Worm (Caenorhabditis elegans) whole organism, L2 larva: ENCODE data around the gene T23F11.4.

Experiments used
- C34F6.9 ChIP-seq: fragments of 150-350 bp; optimal IDR thresholded peaks from 2 replicates; lab custom pipeline; 2014; ENCODE audit warnings: missing biosample characterization, missing genetic modification characterization
- F13H6.1 ChIP-seq: sonication (generic microtip); optimal IDR thresholded peaks from 2 replicates; lab custom pipeline; 2016; ENCODE audit warnings: missing genetic modification characterization, missing compliant biosample characterization
- R02D3.7 ChIP-seq: fragments of 150-350 bp; optimal IDR thresholded peaks from 2 replicates; lab custom pipeline; 2014; ENCODE audit warnings: missing biosample characterization, missing genetic modification characterization
- Y55F3AM.14 ChIP-seq: fragments of 200-800 bp; sonication (Bioruptor generic); optimal IDR thresholded peaks from 2 replicates; lab custom pipeline; 2018; ENCODE audit warnings: mild to moderate bottlenecking, missing genetic modification characterization, missing compliant biosample characterization
- ZK546.5 ChIP-seq: sonication (generic microtip); optimal IDR thresholded peaks from 2 replicates; lab custom pipeline; 2017; ENCODE audit warnings: missing biosample characterization, missing genetic modification characterization
- alr-1 ChIP-seq: fragments of 150-350 bp; optimal IDR thresholded peaks from 2 replicates; lab custom pipeline; 2014; ENCODE audit warnings: missing biosample characterization, missing genetic modification characterization
- aly-2 ChIP-seq: fragments of 150-350 bp; optimal IDR thresholded peaks from 2 replicates; lab custom pipeline; 2014; ENCODE audit warnings: missing biosample characterization, missing genetic modification characterization
- ama-1 ChIP-seq: fragments of 150-350 bp; optimal IDR thresholded peaks from 2 replicates; lab custom pipeline; 2018; ENCODE audit warnings: inconsistent platforms
- blmp-1 ChIP-seq: sonication (generic microtip); optimal IDR thresholded peaks from 2 replicates; lab custom pipeline; 2017; ENCODE audit warnings: missing genetic modification characterization, mild to moderate bottlenecking, missing compliant biosample characterization, antibody characterized with exemption, moderate library complexity; ENCODE audit not compliant: insufficient read depth
- crh-2 ChIP-seq: sonication (generic microtip); optimal IDR thresholded peaks from 2 replicates; lab custom pipeline; 2017; ENCODE audit warnings: missing biosample characterization, missing genetic modification characterization
- dmd-4 ChIP-seq: sonication (generic microtip); optimal IDR thresholded peaks from 2 replicates; lab custom pipeline; 2017; ENCODE audit warnings: missing biosample characterization, missing genetic modification characterization
- egl-27 ChIP-seq: sonication (generic microtip); optimal IDR thresholded peaks from 3 replicates; lab custom pipeline; 2017; ENCODE audit warnings: missing biosample characterization, missing genetic modification reagents, missing genetic modification characterization
- elt-3 ChIP-seq: sonication (generic microtip); optimal IDR thresholded peaks from 2 replicates; lab custom pipeline; 2017; ENCODE audit warnings: missing biosample characterization, missing genetic modification characterization
- fos-1 ChIP-seq: fragments of 150-350 bp; optimal IDR thresholded peaks from 2 replicates; lab custom pipeline; 2014; ENCODE audit warnings: missing biosample characterization, missing genetic modification characterization
- lin-11 ChIP-seq: fragments of 150-350 bp; sonication (generic microtip); optimal IDR thresholded peaks from 2 replicates; lab custom pipeline; 2014; ENCODE audit warnings: missing biosample characterization, missing genetic modification characterization, inconsistent platforms, mixed read lengths
- lin-13 ChIP-seq: fragments of 150-350 bp; optimal IDR thresholded peaks from 2 replicates; lab custom pipeline; 2014; ENCODE audit warnings: missing biosample characterization, missing genetic modification reagents, missing genetic modification characterization
- lin-39 ChIP-seq: fragments of 150-350 bp; optimal IDR thresholded peaks from 2 replicates; lab custom pipeline; 2014; ENCODE audit warnings: missing biosample characterization, missing genetic modification reagents, missing genetic modification characterization
- lsy-2 ChIP-seq, 2 experiments: fragments of 150-350 bp in 1 of 2; sonication (generic microtip) in 1 of 2; optimal IDR thresholded peaks; 2 replicates each; lab custom pipeline; 2014 to 2017; ENCODE audit warnings: missing biosample characterization in 2 of 2, missing genetic modification characterization in 2 of 2
- mab-5 ChIP-seq: fragments of 150-350 bp; optimal IDR thresholded peaks from 2 replicates; lab custom pipeline; 2014; ENCODE audit warnings: missing biosample characterization, missing genetic modification characterization
- mbf-1 ChIP-seq: sonication (generic microtip); optimal IDR thresholded peaks from 2 replicates; lab custom pipeline; 2017; ENCODE audit warnings: missing biosample characterization, missing genetic modification characterization
- mdl-1 ChIP-seq, 2 experiments: fragments of 150-350 bp in 1 of 2; sonication (generic microtip) in 1 of 2; optimal IDR thresholded peaks; 2 replicates each; lab custom pipeline; 2017; ENCODE audit warnings: missing biosample characterization in 2 of 2, missing genetic modification characterization in 2 of 2
- nhr-10 ChIP-seq: sonication (generic microtip); optimal IDR thresholded peaks from 2 replicates; lab custom pipeline; 2017; ENCODE audit warnings: missing biosample characterization, missing genetic modification characterization
- nhr-11 ChIP-seq: fragments of 150-350 bp; optimal IDR thresholded peaks from 2 replicates; lab custom pipeline; 2014; ENCODE audit warnings: missing biosample characterization, missing genetic modification characterization
- nhr-129 ChIP-seq: fragments of 150-350 bp; optimal IDR thresholded peaks from 2 replicates; lab custom pipeline; 2014; ENCODE audit warnings: missing biosample characterization, missing genetic modification characterization
- nhr-21 ChIP-seq: fragments of 150-350 bp; optimal IDR thresholded peaks from 2 replicates; lab custom pipeline; 2014; ENCODE audit warnings: missing biosample characterization, missing genetic modification characterization
- nhr-23 ChIP-seq: fragments of 150-350 bp; optimal IDR thresholded peaks from 2 replicates; lab custom pipeline; 2014; ENCODE audit warnings: missing biosample characterization, missing genetic modification reagents, missing genetic modification characterization
- nhr-237 ChIP-seq: fragments of 150-350 bp; optimal IDR thresholded peaks from 2 replicates; lab custom pipeline; 2014; ENCODE audit warnings: missing biosample characterization, missing genetic modification characterization
- nhr-25 ChIP-seq: fragments of 150-350 bp; sonication (generic microtip); optimal IDR thresholded peaks from 3 replicates; lab custom pipeline; 2014; ENCODE audit warnings: missing biosample characterization, missing genetic modification characterization
- nhr-6 ChIP-seq: fragments of 150-350 bp; optimal IDR thresholded peaks from 2 replicates; lab custom pipeline; 2014; ENCODE audit warnings: missing biosample characterization, missing genetic modification characterization
- peb-1 ChIP-seq: fragments of 150-350 bp; optimal IDR thresholded peaks from 2 replicates; lab custom pipeline; 2014; ENCODE audit warnings: missing biosample characterization, missing genetic modification characterization
- sem-4 ChIP-seq: fragments of 150-350 bp; optimal IDR thresholded peaks from 2 replicates; lab custom pipeline; 2014; ENCODE audit warnings: missing biosample characterization, missing genetic modification reagents, missing genetic modification characterization
- skn-1 ChIP-seq: sonication (generic microtip); optimal IDR thresholded peaks from 2 replicates; lab custom pipeline; 2017; ENCODE audit warnings: missing biosample characterization, missing genetic modification characterization
- sma-3 ChIP-seq: sonication (generic microtip); optimal IDR thresholded peaks from 2 replicates; lab custom pipeline; 2016; ENCODE audit warnings: missing genetic modification reagents, missing genetic modification characterization, missing compliant biosample characterization
- sma-9 ChIP-seq, 2 experiments: fragments of 150-350 bp in 1 of 2; sonication (generic microtip) in 1 of 2; optimal IDR thresholded peaks; 2 replicates each; lab custom pipeline; 2014 to 2016; ENCODE audit warnings: missing genetic modification characterization in 2 of 2, mild to moderate bottlenecking in 1 of 2, missing biosample characterization in 1 of 2, missing compliant biosample characterization in 1 of 2, missing genetic modification reagents in 1 of 2, moderate library complexity in 1 of 2
- snpc-4 ChIP-seq: fragments of 150-350 bp; optimal IDR thresholded peaks from 2 replicates; lab custom pipeline; 2014; ENCODE audit warnings: missing biosample characterization, missing genetic modification characterization
- unc-39 ChIP-seq: fragments of 150-350 bp; optimal IDR thresholded peaks from 2 replicates; lab custom pipeline; 2014; ENCODE audit warnings: missing biosample characterization, missing genetic modification characterization
- unc-55 ChIP-seq: fragments of 150-350 bp; sonication (generic microtip); optimal IDR thresholded peaks from 3 replicates; lab custom pipeline; 2014; ENCODE audit warnings: missing biosample characterization, missing genetic modification reagents, missing genetic modification characterization
- zag-1 ChIP-seq: fragments of 150-350 bp; optimal IDR thresholded peaks from 2 replicates; lab custom pipeline; 2014; ENCODE audit warnings: missing biosample characterization, missing genetic modification characterization
- ztf-1 ChIP-seq: fragments of 200-800 bp; sonication (Bioruptor generic); conservative IDR thresholded peaks from 2 replicates; pipeline ENCODE4 v1.3.6; 2022; ENCODE audit warnings: missing genetic modification characterization, missing compliant biosample characterization
- ztf-4 ChIP-seq: fragments of 150-350 bp; optimal IDR thresholded peaks from 2 replicates; lab custom pipeline; 2014; ENCODE audit warnings: missing biosample characterization, missing genetic modification characterization

Gene T23F11.4

DNA sequence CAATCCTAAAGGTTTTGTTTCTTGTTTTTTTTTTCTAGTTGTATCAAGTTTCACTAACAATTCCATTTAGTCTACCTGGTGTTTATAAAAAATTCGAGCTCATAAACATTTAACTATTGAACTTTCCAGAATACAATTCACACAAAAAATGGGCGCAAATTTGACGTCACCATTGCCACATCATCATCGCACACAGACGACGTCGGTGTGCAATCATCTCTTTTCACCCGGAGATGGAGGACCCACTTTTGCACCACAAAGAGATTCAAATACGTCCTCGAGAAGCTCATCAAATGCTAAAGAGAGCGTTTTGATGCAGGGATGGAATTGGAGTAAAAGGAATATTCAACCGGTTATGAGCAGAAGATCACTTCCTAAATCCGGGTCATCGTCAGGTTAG lies 5.7 kb downstream of the T23F11.4 start:
- TF ChIP-seq nhr-6 (tag; lab: Kevin White, UChicago) (no peak), ztf-4 (no peak), Y55F3AM.14 (GFP tag; lab: Kevin White, UChicago) (no peak), blmp-1 (tag; lab: Kevin White, UChicago) (no peak), lin-13 (no peak), nhr-25 (no peak), crh-2 (tag; lab: Kevin White, UChicago) (peak; percentile 36), sma-9 (GFP tag; optimal IDR thresholded peaks at IDR 0.05; lab: Kevin White, UChicago) (no peak), sma-9 (tag; optimal IDR thresholded peaks at IDR 0.05; lab: Kevin White, UChicago) (no peak)
- TF ChIP-seq, all 48 proteins: peak for 1

- TF ChIP-seq C34F6.9 (tag; lab: Kevin White, UChicago) (peak; percentile 63), nhr-237 (no peak), R02D3.7 (tag; lab: Kevin White, UChicago) (no peak), zag-1 (peak; percentile 77), skn-1 (no peak), sma-9 (GFP tag; optimal IDR thresholded peaks at IDR 0.05; lab: Kevin White, UChicago) (peak; percentile 55), sma-9 (tag; optimal IDR thresholded peaks at IDR 0.05; lab: Kevin White, UChicago) (no peak), sem-4 (tag; lab: Kevin White, UChicago) (peak; percentile 37), crh-2 (tag; lab: Kevin White, UChicago) (peak; percentile 23), lsy-2 (tag; optimal IDR thresholded peaks at IDR 0.05; lab: Kevin White, UChicago) (peak in 1 of 2 experiments; percentile 59), unc-55 (GFP tag; lab: Kevin White, UChicago) (peak; percentile 77)
- TF ChIP-seq, all 48 proteins: peak for 7
These were observed 6.8 kb downstream of the T23F11.4 start, which contains the start of gene cdka-1 for ce11 chrIII:4658384-4658844. Gene cdka-1 (plus strand): TSS chrIII:4658794.

ce11 chrIII:4657386-4657785 lies 7.8 kb downstream of the T23F11.4 start:
- TF ChIP-seq crh-2 (tag; lab: Kevin White, UChicago) (no peak), aly-2 (tag; lab: Kevin White, UChicago) (no peak), ztf-4 (no peak), nhr-21 (no peak), lin-39 (no peak), lin-13 (no peak), nhr-11 (tag; lab: Kevin White, UChicago) (no peak), F13H6.1 (no peak), lsy-2 (tag; optimal IDR thresholded peaks at IDR 0.05; lab: Kevin White, UChicago) (no peak)

DNA sequence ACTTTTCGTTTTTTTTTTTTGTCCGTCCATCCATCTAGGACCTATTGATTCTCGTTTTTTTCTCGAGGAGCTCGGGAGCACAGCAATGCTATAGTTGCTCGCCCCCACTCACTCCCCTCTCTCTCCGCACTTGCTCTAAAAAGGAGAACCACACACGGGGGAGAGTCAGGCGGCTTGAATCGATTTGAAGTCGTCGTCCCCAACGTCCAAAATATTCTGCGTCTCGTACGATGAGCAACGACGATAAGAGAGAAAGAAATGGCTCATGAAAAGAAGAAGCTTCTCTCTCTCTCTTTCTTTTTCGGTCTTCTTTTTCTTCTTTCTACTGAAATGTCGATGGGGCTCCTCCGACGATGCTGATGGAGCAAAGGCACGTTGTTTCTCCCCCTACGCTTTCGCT lies 8.8 kb downstream of the T23F11.4 start:
- TF ChIP-seq Y55F3AM.14 (GFP tag; lab: Kevin White, UChicago): peak; percentile 69
- TF ChIP-seq lsy-2 (tag; optimal IDR thresholded peaks at IDR 0.05; lab: Kevin White, UChicago): peak; percentile 55 to 70
- no peak for TF ChIP-seq peb-1 (tag; lab: Kevin White, UChicago)
- TF ChIP-seq lin-13: peak; percentile 36
- TF ChIP-seq nhr-237: no peak
- TF ChIP-seq sma-9 (GFP tag; optimal IDR thresholded peaks at IDR 0.05; lab: Kevin White, UChicago): peak; percentile 35
- no peak for TF ChIP-seq sma-9 (tag; optimal IDR thresholded peaks at IDR 0.05; lab: Kevin White, UChicago)
- peak in 1 of 2 experiments; percentile 32 for TF ChIP-seq mdl-1 (tag; optimal IDR thresholded peaks at IDR 0.05; lab: Kevin White, UChicago)
- TF ChIP-seq elt-3 (tag; lab: Kevin White, UChicago): no peak
- TF ChIP-seq aly-2 (tag; lab: Kevin White, UChicago): no peak
- TF ChIP-seq alr-1: no peak
- peak; percentile 91 for TF ChIP-seq unc-55 (GFP tag; lab: Kevin White, UChicago)
- no peak for TF ChIP-seq R02D3.7 (tag; lab: Kevin White, UChicago)
- TF ChIP-seq mbf-1 (tag; lab: Kevin White, UChicago): no peak
- peak; percentile 63 for TF ChIP-seq F13H6.1
- no peak for TF ChIP-seq dmd-4
- no peak for TF ChIP-seq ama-1 (lab: Kevin White, UChicago)
- peak; percentile 40 for TF ChIP-seq mab-5 (tag; lab: Kevin White, UChicago)
- TF ChIP-seq sem-4 (tag; lab: Kevin White, UChicago): peak; percentile 42
- TF ChIP-seq sma-3 (GFP tag; lab: Kevin White, UChicago): no peak
- TF ChIP-seq lin-39: no peak
- TF ChIP-seq fos-1: no peak
- no peak for TF ChIP-seq unc-39 (tag; lab: Kevin White, UChicago)
- TF ChIP-seq snpc-4 (tag; lab: Kevin White, UChicago): peak; percentile 28
- TF ChIP-seq ztf-1 (GFP tag; lab: Robert Waterston, UW): no peak
- no peak for TF ChIP-seq nhr-23 (tag; lab: Kevin White, UChicago)
- peak; percentile 70 for TF ChIP-seq lin-11
- TF ChIP-seq nhr-11 (tag; lab: Kevin White, UChicago): no peak
- TF ChIP-seq blmp-1 (tag; lab: Kevin White, UChicago): no peak
- TF ChIP-seq nhr-10 (tag; lab: Kevin White, UChicago): no peak
- no peak for TF ChIP-seq ZK546.5 (tag; lab: Kevin White, UChicago)
- peak; percentile 45 for TF ChIP-seq egl-27 (tag; lab: Kevin White, UChicago)
- peak; percentile 72 for TF ChIP-seq crh-2 (tag; lab: Kevin White, UChicago)
- TF ChIP-seq zag-1: peak; percentile 88
- TF ChIP-seq nhr-21: no peak
- TF ChIP-seq nhr-129 (tag; lab: Kevin White, UChicago): peak; percentile 68
- no peak for TF ChIP-seq nhr-25
- TF ChIP-seq C34F6.9 (tag; lab: Kevin White, UChicago): peak; percentile 83
